Worm (Caenorhabditis elegans) whole organism, young adult: ENCODE data around the gene capg-2.

Experiments used
- B0019.2 ChIP-seq: fragments of 200-800 bp; sonication (Bioruptor generic); conservative IDR thresholded peaks from 2 replicates; pipeline ENCODE4 v1.3.6; 2022; ENCODE audit warnings: missing genetic modification reagents, missing genetic modification characterization, missing compliant biosample characterization
- C17E4.6 ChIP-seq: fragments of 200-800 bp; sonication (Bioruptor generic); IDR thresholded peaks from 2 replicates; pipeline ENCODE4 v1.3.6; 2022; ENCODE audit warnings: missing genetic modification reagents, missing genetic modification characterization, missing compliant biosample characterization
- F22D6.2 ChIP-seq: sonication (generic microtip); optimal IDR thresholded peaks from 2 replicates; lab custom pipeline; 2016; ENCODE audit warnings: mild to moderate bottlenecking, missing genetic modification characterization, missing compliant biosample characterization
- F23B12.7 ChIP-seq: sonication (generic microtip); optimal IDR thresholded peaks from 2 replicates; lab custom pipeline; 2017; ENCODE audit warnings: missing genetic modification characterization, mild to moderate bottlenecking, missing compliant biosample characterization, antibody characterized with exemption, moderate library complexity; ENCODE audit not compliant: insufficient read depth
- F33H1.4 ChIP-seq: fragments of 200-800 bp; sonication (Bioruptor generic); IDR thresholded peaks from 2 replicates; pipeline ENCODE4 v1.3.6; 2022; ENCODE audit warnings: missing genetic modification reagents, missing genetic modification characterization, missing compliant biosample characterization
- F37B4.10 ChIP-seq: fragments of 200-800 bp; sonication (Bioruptor generic); IDR thresholded peaks from 2 replicates; pipeline ENCODE4 v1.3.6; 2022; ENCODE audit warnings: missing genetic modification characterization, missing compliant biosample characterization
- F55B11.4 ChIP-seq: sonication (generic microtip); optimal IDR thresholded peaks from 2 replicates; lab custom pipeline; 2016; ENCODE audit warnings: missing compliant biosample characterization, missing genetic modification characterization, borderline replicate concordance; ENCODE audit not compliant: insufficient read depth
- Y53G8AR.9 ChIP-seq: fragments of 200-800 bp; sonication (Bioruptor generic); conservative IDR thresholded peaks from 2 replicates; pipeline ENCODE4 v1.3.6; 2022; ENCODE audit warnings: missing genetic modification reagents, missing genetic modification characterization, missing compliant biosample characterization
- Y79H2A.3 ChIP-seq: fragments of 200-800 bp; sonication (Bioruptor generic); conservative IDR thresholded peaks from 2 replicates; pipeline ENCODE4 v1.3.6; 2022; ENCODE audit warnings: missing genetic modification reagents, missing genetic modification characterization, missing compliant biosample characterization
- Y95B8A.8 ChIP-seq: fragments of 200-800 bp; sonication (Bioruptor generic); IDR thresholded peaks from 2 replicates; pipeline ENCODE4 v1.3.6; 2022; ENCODE audit warnings: missing genetic modification reagents, missing genetic modification characterization, missing compliant biosample characterization
- athp-1 ChIP-seq: sonication (generic microtip); optimal IDR thresholded peaks from 2 replicates; lab custom pipeline; 2017; ENCODE audit warnings: mild to moderate bottlenecking, missing genetic modification characterization, missing compliant biosample characterization
- bed-1 ChIP-seq: fragments of 200-800 bp; sonication (Bioruptor generic); IDR thresholded peaks from 2 replicates; pipeline ENCODE4 v1.3.6; 2022; ENCODE audit warnings: missing genetic modification reagents, missing genetic modification characterization, missing compliant biosample characterization
- cebp-1 ChIP-seq, 2 experiments: fragments of 200-800 bp in 1 of 2; sonication (Bioruptor generic) in 1 of 2; sonication (generic microtip) in 1 of 2; IDR thresholded peaks in 1 of 2; optimal IDR thresholded peaks in 1 of 2; 2 replicates each; pipeline versions ENCODE4 v1.3.6 to Lab custom; 2017 to 2022; ENCODE audit warnings: missing compliant biosample characterization in 2 of 2, missing genetic modification characterization in 2 of 2, mild to moderate bottlenecking in 1 of 2, missing genetic modification reagents in 1 of 2, moderate library complexity in 1 of 2
- cebp-2 ChIP-seq: fragments of 200-800 bp; sonication (Bioruptor generic); IDR thresholded peaks from 2 replicates; pipeline ENCODE4 v1.3.6; 2022; ENCODE audit warnings: missing genetic modification characterization, missing compliant biosample characterization
- ceh-100 ChIP-seq: fragments of 200-800 bp; sonication (Bioruptor generic); IDR thresholded peaks from 2 replicates; pipeline ENCODE4 v1.3.6; 2022; ENCODE audit warnings: missing genetic modification reagents, missing genetic modification characterization, missing compliant biosample characterization
- ceh-40 ChIP-seq: fragments of 200-800 bp; sonication (Bioruptor generic); IDR thresholded peaks from 2 replicates; pipeline ENCODE4 v1.3.6; 2022; ENCODE audit warnings: missing genetic modification characterization, missing compliant biosample characterization
- ceh-58 ChIP-seq: fragments of 200-800 bp; sonication (Bioruptor generic); IDR thresholded peaks from 2 replicates; pipeline ENCODE4 v1.3.6; 2022; ENCODE audit warnings: missing genetic modification characterization, missing compliant biosample characterization
- ceh-79 ChIP-seq: sonication (generic microtip); optimal IDR thresholded peaks from 2 replicates; lab custom pipeline; 2017; ENCODE audit warnings: mild to moderate bottlenecking, missing genetic modification characterization, missing compliant biosample characterization
- die-1 ChIP-seq: sonication (generic microtip); optimal IDR thresholded peaks from 2 replicates; lab custom pipeline; 2016; ENCODE audit warnings: missing genotype, mild to moderate bottlenecking, missing genetic modification characterization, missing compliant biosample characterization
- egrh-3 ChIP-seq: fragments of 200-800 bp; sonication (Bioruptor generic); IDR thresholded peaks from 2 replicates; pipeline ENCODE4 v1.3.6; 2022; ENCODE audit warnings: missing genetic modification reagents, missing genetic modification characterization, missing compliant biosample characterization
- hmg-1.2 ChIP-seq: fragments of 200-800 bp; sonication (Bioruptor generic); IDR thresholded peaks from 2 replicates; pipeline ENCODE4 v1.3.6; 2022; ENCODE audit warnings: missing genetic modification reagents, missing genetic modification characterization, missing compliant biosample characterization
- hmg-20 ChIP-seq: fragments of 200-800 bp; sonication (Bioruptor generic); IDR thresholded peaks from 2 replicates; pipeline ENCODE4 v1.3.6; 2022; ENCODE audit warnings: missing genetic modification reagents, missing genetic modification characterization, missing compliant biosample characterization
- hrde-1 ChIP-seq: sonication (generic microtip); optimal IDR thresholded peaks from 2 replicates; lab custom pipeline; 2016; ENCODE audit warnings: missing genetic modification characterization, mild to moderate bottlenecking, missing compliant biosample characterization, moderate library complexity, missing genotype, missing genetic modification reagents, borderline replicate concordance
- hsf-1 ChIP-seq: fragments of 200-800 bp; sonication (Bioruptor generic); IDR thresholded peaks from 2 replicates; pipeline ENCODE4 v1.3.6; 2022; ENCODE audit warnings: missing genetic modification reagents, missing genetic modification characterization, missing compliant biosample characterization
- let-526 ChIP-seq: fragments of 200-800 bp; sonication (Bioruptor generic); IDR thresholded peaks from 2 replicates; pipeline ENCODE4 v1.3.6; 2022; ENCODE audit warnings: missing genetic modification reagents, missing genetic modification characterization, missing compliant biosample characterization
- lin-26 ChIP-seq: fragments of 200-800 bp; sonication (Bioruptor generic); IDR thresholded peaks from 2 replicates; pipeline ENCODE4 v1.3.6; 2022; ENCODE audit warnings: missing genetic modification reagents, missing genetic modification characterization, missing compliant biosample characterization
- lin-40 ChIP-seq: sonication (generic microtip); optimal IDR thresholded peaks from 2 replicates; lab custom pipeline; 2016; ENCODE audit warnings: missing genetic modification characterization, mild to moderate bottlenecking, missing compliant biosample characterization, missing genotype, missing genetic modification reagents
- madf-6 ChIP-seq: fragments of 200-800 bp; sonication (Bioruptor generic); IDR thresholded peaks from 2 replicates; pipeline ENCODE4 v1.3.6; 2022; ENCODE audit warnings: missing genetic modification reagents, missing genetic modification characterization, missing compliant biosample characterization
- nfya-1 ChIP-seq: sonication (generic microtip); optimal IDR thresholded peaks from 2 replicates; lab custom pipeline; 2017; ENCODE audit warnings: antibody characterized with exemption, missing compliant biosample characterization, missing genetic modification characterization, borderline replicate concordance; ENCODE audit not compliant: insufficient read depth
- nhr-27 ChIP-seq: fragments of 200-800 bp; sonication (Bioruptor generic); optimal IDR thresholded peaks from 2 replicates; lab custom pipeline; 2018; ENCODE audit warnings: mild to moderate bottlenecking, missing genetic modification characterization, moderate library complexity, missing compliant biosample characterization
- pbrm-1 ChIP-seq: fragments of 200-800 bp; sonication (Bioruptor generic); IDR thresholded peaks from 2 replicates; pipeline ENCODE4 v1.3.6; 2022; ENCODE audit warnings: missing genetic modification reagents, missing genetic modification characterization, missing compliant biosample characterization
- pha-4 ChIP-seq: fragments of 150-350 bp; sonication (generic microtip); optimal IDR thresholded peaks from 2 replicates; lab custom pipeline; 2014; ENCODE audit warnings: missing biosample characterization, missing genetic modification reagents, missing genetic modification characterization
- rcor-1 ChIP-seq: fragments of 200-800 bp; sonication (Bioruptor generic); IDR thresholded peaks from 2 replicates; pipeline ENCODE4 v1.3.6; 2022; ENCODE audit warnings: missing genetic modification reagents, missing genetic modification characterization, missing compliant biosample characterization
- rec-8 ChIP-seq, 2 experiments: sonication (generic microtip); optimal IDR thresholded peaks; 2 replicates each; lab custom pipeline; 2016; ENCODE audit warnings: mild to moderate bottlenecking in 2 of 2, missing genetic modification characterization in 2 of 2, missing genetic modification reagents in 2 of 2, missing genotype in 2 of 2, missing biosample characterization in 1 of 2, missing compliant biosample characterization in 1 of 2, moderate library complexity in 1 of 2
- snpc-1.3 ChIP-seq: sonication (generic microtip); optimal IDR thresholded peaks from 2 replicates; lab custom pipeline; 2017; ENCODE audit warnings: missing genetic modification characterization, mild to moderate bottlenecking, missing compliant biosample characterization, antibody characterized with exemption, moderate library complexity, missing genotype, missing genetic modification reagents; ENCODE audit not compliant: insufficient read depth
- tbp1 ChIP-seq: fragments of 200-800 bp; sonication (Bioruptor generic); optimal IDR thresholded peaks from 2 replicates; lab custom pipeline; 2018; ENCODE audit warnings: mild to moderate bottlenecking, missing genetic modification characterization, missing compliant biosample characterization
- zfh-2 ChIP-seq: fragments of 200-800 bp; sonication (Bioruptor generic); conservative IDR thresholded peaks from 2 replicates; pipeline ENCODE4 v1.3.6; 2022; ENCODE audit warnings: missing genetic modification reagents, missing genetic modification characterization, missing compliant biosample characterization
- zim-3 ChIP-seq: sonication (generic microtip); optimal IDR thresholded peaks from 2 replicates; lab custom pipeline; 2017; ENCODE audit warnings: mild to moderate bottlenecking, missing genetic modification characterization, moderate library complexity, missing compliant biosample characterization
- ztf-25 ChIP-seq: fragments of 200-800 bp; sonication (Bioruptor generic); IDR thresholded peaks from 2 replicates; pipeline ENCODE4 v1.3.6; 2022; ENCODE audit warnings: missing genetic modification reagents, missing genetic modification characterization, missing compliant biosample characterization
- ztf-26 ChIP-seq: sonication (generic microtip); optimal IDR thresholded peaks from 2 replicates; lab custom pipeline; 2017; ENCODE audit warnings: missing genetic modification characterization, missing compliant biosample characterization

The capg-2 gene

ce11 chrV:12255343-12255742, 16.3 kb upstream of the capg-2 start, which contains the start of gene T04H1.12:
T04H1.12 (plus strand) TSS chrV:12255643.
- TF ChIP-seq lin-40 (tag; lab: Kevin White, UChicago) (no peak), tbp1 (GFP tag; lab: Kevin White, UChicago) (no peak), cebp-2 (GFP tag; lab: Robert Waterston, UW) (no peak), F37B4.10 (GFP tag; lab: Robert Waterston, UW) (no peak), let-526 (no peak), lin-26 (GFP tag; lab: Robert Waterston, UW) (no peak), C17E4.6 (no peak), hrde-1 (tag; lab: Kevin White, UChicago) (no peak), F22D6.2 (tag; lab: Kevin White, UChicago) (no peak), zfh-2 (GFP tag; lab: Robert Waterston, UW) (no peak)

DNA sequence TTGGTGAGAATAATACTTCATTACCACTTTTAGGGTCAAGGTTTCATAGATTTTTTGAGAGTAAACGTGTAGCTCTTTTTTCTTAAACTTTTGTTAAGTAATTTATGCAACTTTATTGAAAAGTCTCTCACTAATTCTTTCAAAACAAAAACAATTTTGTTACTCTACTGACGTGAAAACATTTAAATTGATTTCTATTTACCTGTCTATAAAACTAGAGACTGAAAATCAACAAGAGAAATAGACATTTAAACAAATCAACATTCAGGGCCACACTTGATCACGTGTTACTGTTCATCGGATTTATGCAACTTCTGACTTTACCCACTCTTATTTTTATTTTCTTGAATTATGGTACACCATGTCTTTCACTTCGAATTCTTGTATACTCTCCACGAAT, 15.3 kb upstream of the capg-2 start, which contains the start of gene ugt-55:
Gene ugt-55 (plus strand): TSS at position 301 of the 400 bp plus-strand sequence.
- no peak for TF ChIP-seq Y79H2A.3 (GFP tag; lab: Robert Waterston, UW)
- TF ChIP-seq rec-8 (tag; optimal IDR thresholded peaks at IDR 0.05; lab: Kevin White, UChicago), result no peak
- TF ChIP-seq hsf-1 (GFP tag; lab: Robert Waterston, UW), result no peak
- TF ChIP-seq bed-1, result no peak
- no peak for TF ChIP-seq rcor-1 (GFP tag; lab: Robert Waterston, UW)
- no peak for TF ChIP-seq F22D6.2 (tag; lab: Kevin White, UChicago)
- no peak for TF ChIP-seq ceh-40 (GFP tag; lab: Robert Waterston, UW)
- no peak for TF ChIP-seq F23B12.7 (tag; lab: Kevin White, UChicago)
- TF ChIP-seq, all 124 proteins: peak for 0

DNA sequence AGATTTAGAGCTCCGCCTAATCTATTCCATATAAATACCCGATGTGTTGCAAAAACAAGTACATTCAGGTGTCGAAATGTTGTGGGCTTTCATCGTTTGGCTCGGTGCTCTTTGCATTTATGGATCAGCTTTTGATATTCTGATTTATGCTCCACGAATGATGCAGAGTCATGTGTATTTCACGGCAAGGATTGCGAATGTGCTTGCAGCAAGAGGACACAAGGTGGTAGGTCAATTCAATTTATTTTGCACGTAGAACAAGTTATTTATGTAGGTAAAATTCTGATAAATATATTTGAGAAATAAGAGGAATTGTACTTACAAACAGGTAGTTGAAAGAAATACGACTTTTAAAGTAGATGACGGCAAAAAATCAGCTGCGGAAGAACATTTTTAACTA, 12.8 kb upstream of the capg-2 start, which contains the start of gene ugt-56:
Gene ugt-56 (plus strand): TSS at position 61 of the 400 bp plus-strand sequence.
- TF ChIP-seq F37B4.10 (GFP tag; lab: Robert Waterston, UW) (no peak), madf-6 (GFP tag; lab: Robert Waterston, UW) (no peak), F33H1.4 (no peak), snpc-1.3 (no peak), cebp-2 (GFP tag; lab: Robert Waterston, UW) (no peak), F55B11.4 (tag; lab: Kevin White, UChicago) (no peak), let-526 (no peak), zim-3 (tag; lab: Kevin White, UChicago) (no peak)
- TF ChIP-seq, all 124 proteins: peak for 0

ce11 chrV:12261377-12261776, 10.3 kb upstream of the capg-2 start, which contains the start of gene tbb-6:
tbb-6 (plus strand) TSS chrV:12261531.
- TF ChIP-seq cebp-1 (GFP tag; IDR thresholded peaks at IDR 0.05; lab: Robert Waterston, UW), result peak; percentile 96
- peak; percentile 99 for TF ChIP-seq cebp-1 (tag; optimal IDR thresholded peaks at IDR 0.05; lab: Kevin White, UChicago)
- no peak for TF ChIP-seq hmg-1.2

DNA sequence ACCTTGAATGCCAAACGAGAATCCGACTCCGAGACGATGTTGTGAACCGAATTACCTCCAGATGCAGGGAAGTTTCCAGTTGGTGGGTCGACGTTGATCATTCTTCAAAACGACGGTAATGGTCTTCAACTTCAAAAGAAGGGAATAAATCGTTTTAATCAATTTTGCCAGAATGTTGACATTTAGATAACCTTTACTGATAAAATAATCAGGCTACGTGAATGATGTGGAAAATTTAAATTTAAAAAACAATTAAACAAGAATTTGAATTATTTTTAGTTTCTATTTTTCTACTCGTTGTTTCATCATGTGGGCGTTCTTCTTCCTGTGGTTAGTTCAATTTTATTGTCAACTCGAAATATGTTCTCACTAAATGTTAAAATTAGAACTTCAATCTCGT, 8.0 kb upstream of the capg-2 start, which contains the start of gene ssp-35:
Gene ssp-35 (minus strand): TSS at position 101 of the 400 bp plus-strand sequence.
- TF ChIP-seq egrh-3 (GFP tag; lab: Robert Waterston, UW) (no peak), nfya-1 (tag; lab: Kevin White, UChicago) (no peak), hmg-20 (GFP tag; lab: Robert Waterston, UW) (no peak), Y53G8AR.9 (no peak), Y95B8A.8 (GFP tag; lab: Robert Waterston, UW) (no peak), F23B12.7 (tag; lab: Kevin White, UChicago) (no peak), ztf-26 (tag; lab: Kevin White, UChicago) (no peak), nhr-27 (tag; lab: Kevin White, UChicago) (no peak), ceh-58 (GFP tag; lab: Robert Waterston, UW) (no peak), die-1 (tag; lab: Kevin White, UChicago) (no peak), ceh-100 (no peak), rcor-1 (GFP tag; lab: Robert Waterston, UW) (no peak), B0019.2 (GFP tag; lab: Robert Waterston, UW) (no peak), pbrm-1 (GFP tag; lab: Robert Waterston, UW) (no peak), ztf-25 (GFP tag; lab: Robert Waterston, UW) (no peak), athp-1 (tag; lab: Kevin White, UChicago) (no peak), ceh-79 (tag; lab: Kevin White, UChicago) (no peak), pha-4 (tag; lab: Kevin White, UChicago) (no peak)
